Fruit fly (Drosophila melanogaster): ENCODE results near the gene raskol.
A peak's percentile ranks its signal among the peaks of the same experiment; 100 is the strongest.

The raskol gene

dm6 chrX:17712995-17713739, 3.2 kb downstream of the raskol start (continued):
- TF ChIP-seq CG6765 (GFP tag; optimal IDR thresholded peaks at IDR 0.05) (peak; percentile 22), Awh (GFP tag; IDR thresholded peaks at IDR 0.05) (0 out of 2 replicates have a peak, but pooled peaks have one; percentile 37), nau (GFP tag; optimal IDR thresholded peaks at IDR 0.05) (no peak), bsh (GFP tag; optimal IDR thresholded peaks at IDR 0.05) (peak in 1 of 2 experiments; percentile 44), mld (GFP tag; IDR thresholded peaks at IDR 0.05; ENCODE audit: partially characterized antibody) (no peak), GATAe (GFP tag; conservative IDR thresholded peaks at IDR 0.05) (no peak), CG30431 (GFP tag; optimal IDR thresholded peaks at IDR 0.05) (peak; percentile 62), Abd-B (GFP tag; optimal IDR thresholded peaks at IDR 0.05) (peak; percentile 26), psq (GFP tag; optimal IDR thresholded peaks at IDR 0.05) (no peak), CG2875 (GFP tag; optimal IDR thresholded peaks at IDR 0.05) (no peak), CG7271 (tag; optimal IDR thresholded peaks at IDR 0.05) (no peak), ems (GFP tag; optimal IDR thresholded peaks at IDR 0.05) (no peak), Sin3A (optimal IDR thresholded peaks at IDR 0.05) (no peak), Mes4 (GFP tag; optimal IDR thresholded peaks at IDR 0.05) (no peak), B-H1 (GFP tag; IDR thresholded peaks at IDR 0.05) (peak; percentile 65; the same call in 2 of the 3 replicates), nmo (GFP tag; optimal IDR thresholded peaks at IDR 0.05) (peak; percentile 75), CG12942 (GFP tag; optimal IDR thresholded peaks at IDR 0.05) (no peak), CG15601 (tag; optimal IDR thresholded peaks at IDR 0.05) (peak; percentile 62), Six4 (GFP tag; optimal IDR thresholded peaks at IDR 0.05) (peak; percentile 66), Sox100B (GFP tag; optimal IDR thresholded peaks at IDR 0.05) (peak; percentile 72), ranshi (GFP tag; IDR thresholded peaks at IDR 0.05) (peak; percentile 64; the same call in 1 of the 2 replicates), sc (optimal IDR thresholded peaks at IDR 0.05) (no peak), sc (GFP tag; optimal IDR thresholded peaks at IDR 0.05) (peak; percentile 35), Ets97D (GFP tag; optimal IDR thresholded peaks at IDR 0.05) (no peak), fd64A (GFP tag; optimal IDR thresholded peaks at IDR 0.05) (no peak), chif (GFP tag; optimal IDR thresholded peaks at IDR 0.05) (no peak), CG18619 (GFP tag; optimal IDR thresholded peaks at IDR 0.05) (peak; percentile 50), hbn (GFP tag; IDR thresholded peaks at IDR 0.05; ENCODE audit: partially characterized antibody) (no peak), CG1529 (GFP tag; optimal IDR thresholded peaks at IDR 0.05) (no peak), crc (GFP tag; optimal IDR thresholded peaks at IDR 0.05) (no peak), CG12104 (GFP tag; optimal IDR thresholded peaks at IDR 0.05) (peak; percentile 23), CG7987 (GFP tag; optimal IDR thresholded peaks at IDR 0.05) (no peak), BEAF-32 (GFP tag; optimal IDR thresholded peaks at IDR 0.05) (no peak), YL-1 (GFP tag; optimal IDR thresholded peaks at IDR 0.05) (no peak), CG31224 (GFP tag; IDR thresholded peaks at IDR 0.05) (peak; percentile 53), CG7839 (tag; optimal IDR thresholded peaks at IDR 0.05) (peak; percentile 63), D19A (tag; optimal IDR thresholded peaks at IDR 0.05) (peak; percentile 53), lov (optimal IDR thresholded peaks at IDR 0.05) (no peak), lov (GFP tag; IDR thresholded peaks at IDR 0.05) (no peak), CG3838 (GFP tag; optimal IDR thresholded peaks at IDR 0.05) (no peak), Xbp1 (GFP tag; optimal IDR thresholded peaks at IDR 0.05) (peak; percentile 50), Dad (GFP tag; optimal IDR thresholded peaks at IDR 0.05) (no peak), Doc2 (GFP tag; IDR thresholded peaks at IDR 0.05) (no peak), CG10462 (GFP tag; optimal IDR thresholded peaks at IDR 0.05) (peak; percentile 38), CG18599 (GFP tag; optimal IDR thresholded peaks at IDR 0.05) (peak; percentile 14), CG31388 (GFP tag; optimal IDR thresholded peaks at IDR 0.05) (no peak), CG1602 (GFP tag; optimal IDR thresholded peaks at IDR 0.05) (peak; percentile 56), lilli (GFP tag; optimal IDR thresholded peaks at IDR 0.05) (no peak), CG4360 (GFP tag; IDR thresholded peaks at IDR 0.05) (no peak), sqz (GFP tag; optimal IDR thresholded peaks at IDR 0.05) (peak; percentile 24)
